Worm (Caenorhabditis elegans): ENCODE measurements around the gene C05C10.5.

- TF ChIP-seq zag-1 (tag; optimal IDR thresholded peaks at IDR 0.05) (no peak), nhr-85 (tag) (no peak), pqm-1 (tag; optimal IDR thresholded peaks at IDR 0.05) (no peak), mep-1 (tag; optimal IDR thresholded peaks at IDR 0.05) (no peak), nhr-11 (tag; optimal IDR thresholded peaks at IDR 0.05) (no peak), hlh-17 (GFP tag; optimal IDR thresholded peaks at IDR 0.05; ENCODE audit: borderline replicate concordance) (no peak), ztf-4 (tag; optimal IDR thresholded peaks at IDR 0.05) (no peak)
Measured at ce11 chrII:9956116-9956515, 17.3 kb downstream of the C05C10.5 start.
